Fruit fly (Drosophila melanogaster): Measurements from ENCODE around the gene elB.
A peak's percentile ranks its signal among the peaks of the same experiment; 100 is the strongest.

The elB gene

dm6 chr2L:14409428-14409933 is at the start of gene elB:
elB (minus strand) TSS chr2L:14409549.
- TF ChIP-seq CG17801 (GFP tag; optimal IDR thresholded peaks at IDR 0.05; ENCODE audit: partially characterized antibody), result peak; percentile 70

DNA sequence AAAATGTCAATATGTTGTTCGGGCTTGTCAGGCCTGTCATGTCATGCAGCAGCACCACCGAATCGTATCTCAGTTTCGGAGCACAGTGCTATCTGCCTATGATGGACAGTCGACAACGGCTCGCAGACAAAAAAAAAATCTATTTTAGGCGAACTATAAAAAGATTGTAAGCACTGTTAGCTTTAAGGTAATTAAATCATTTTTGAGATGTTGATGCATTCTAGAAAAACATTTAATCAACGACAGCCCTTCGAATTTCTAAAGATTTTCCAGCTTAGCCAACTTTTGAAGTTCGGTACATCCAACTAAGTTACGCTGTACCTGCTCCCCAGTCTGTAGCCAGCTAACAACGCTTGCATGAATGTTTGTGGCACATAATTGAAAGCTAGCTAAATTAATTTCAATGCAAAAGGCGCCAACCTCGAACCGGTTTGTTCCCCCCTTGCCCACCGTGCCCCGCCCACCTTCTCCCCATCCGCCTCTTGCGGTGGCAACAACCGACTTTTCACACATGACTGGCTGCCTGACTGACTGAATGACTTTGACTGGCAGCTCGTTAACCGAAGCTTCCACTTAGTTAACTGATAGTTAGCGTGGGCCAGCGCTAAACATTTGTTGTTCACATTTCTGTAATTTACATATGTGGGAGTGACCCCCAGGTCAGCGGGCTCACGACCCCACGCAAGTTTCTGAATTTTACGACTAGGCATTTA is 49.0 kb upstream of the elB start:
- no peak for TF ChIP-seq CG17801 (GFP tag; optimal IDR thresholded peaks at IDR 0.05; ENCODE audit: partially characterized antibody)

dm6 chr2L:14457414-14457813 is 48.1 kb upstream of the elB start:
- no peak for TF ChIP-seq CG17801 (GFP tag; optimal IDR thresholded peaks at IDR 0.05; ENCODE audit: partially characterized antibody)

DNA sequence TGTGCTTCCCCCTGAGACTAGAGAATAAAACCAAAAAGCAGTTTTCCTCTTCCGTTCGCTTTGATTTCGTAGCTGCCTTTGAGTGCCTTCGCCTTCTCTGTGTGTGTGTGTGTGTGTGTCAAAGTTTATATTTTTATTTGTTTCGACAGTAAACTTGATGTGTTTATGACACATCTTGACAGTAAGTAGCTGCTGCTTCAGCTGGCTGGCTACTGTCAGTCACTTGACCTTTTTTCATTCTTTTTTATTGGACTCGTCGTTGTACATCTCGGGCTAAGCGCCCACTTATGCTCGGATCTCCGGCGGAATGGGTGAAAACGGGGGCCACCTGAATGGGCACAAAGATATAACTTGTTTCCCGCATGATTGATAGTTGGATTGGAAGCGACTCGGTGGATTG is 47.5 kb upstream of the elB start:
- no peak for TF ChIP-seq CG17801 (GFP tag; optimal IDR thresholded peaks at IDR 0.05; ENCODE audit: partially characterized antibody)

DNA sequence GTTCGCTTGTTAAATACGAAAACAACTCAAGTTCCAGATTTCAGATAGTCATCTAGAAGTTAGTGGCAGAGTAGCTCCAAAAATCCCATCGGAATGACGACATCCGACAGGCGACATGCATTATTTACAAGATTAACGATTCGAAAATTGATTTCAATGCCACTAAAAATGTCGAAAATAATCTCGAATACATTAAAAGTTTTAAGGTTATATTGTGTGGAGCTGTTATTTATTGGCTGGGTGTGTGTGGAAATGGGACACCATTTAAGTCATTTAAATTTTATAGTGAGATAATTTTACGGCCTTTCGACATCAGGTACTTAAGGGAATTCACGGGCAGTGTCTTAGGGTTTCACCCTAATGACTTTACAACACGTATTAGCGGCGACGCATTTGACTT is 46.9 kb upstream of the elB start:
- no peak for TF ChIP-seq CG17801 (GFP tag; optimal IDR thresholded peaks at IDR 0.05; ENCODE audit: partially characterized antibody)

DNA sequence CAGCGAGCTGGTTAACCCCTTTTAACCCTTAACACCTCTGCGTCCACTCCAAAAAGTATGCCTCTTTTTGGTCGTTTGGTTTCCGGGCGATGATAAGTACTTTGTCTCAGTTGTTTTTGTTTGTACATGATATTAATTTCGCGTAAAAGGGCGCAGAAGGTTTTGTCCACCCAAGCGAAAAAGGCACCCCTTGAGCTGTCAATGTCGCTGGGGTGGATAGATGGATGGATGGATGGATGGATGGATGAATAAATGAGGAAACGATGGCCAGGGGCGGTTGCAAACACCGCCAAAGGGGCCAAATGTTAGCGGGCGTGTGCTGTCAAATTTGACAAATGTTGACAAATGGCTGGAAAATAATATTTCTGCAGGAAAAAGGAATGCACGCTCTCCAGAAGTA is 45.8 kb upstream of the elB start:
- no peak for TF ChIP-seq CG17801 (GFP tag; optimal IDR thresholded peaks at IDR 0.05; ENCODE audit: partially characterized antibody)

- no peak for TF ChIP-seq CG17801 (GFP tag; optimal IDR thresholded peaks at IDR 0.05; ENCODE audit: partially characterized antibody)
Measured at dm6 chr2L:14454247-14454646, 44.9 kb upstream of the elB start.

- no peak for TF ChIP-seq CG17801 (GFP tag; optimal IDR thresholded peaks at IDR 0.05; ENCODE audit: partially characterized antibody)
Measured at dm6 chr2L:14452920-14453791, 43.8 kb upstream of the elB start.

- TF ChIP-seq CG17801 (GFP tag; optimal IDR thresholded peaks at IDR 0.05; ENCODE audit: partially characterized antibody), result no peak
Measured at dm6 chr2L:14451286-14451685, 41.9 kb upstream of the elB start.

DNA sequence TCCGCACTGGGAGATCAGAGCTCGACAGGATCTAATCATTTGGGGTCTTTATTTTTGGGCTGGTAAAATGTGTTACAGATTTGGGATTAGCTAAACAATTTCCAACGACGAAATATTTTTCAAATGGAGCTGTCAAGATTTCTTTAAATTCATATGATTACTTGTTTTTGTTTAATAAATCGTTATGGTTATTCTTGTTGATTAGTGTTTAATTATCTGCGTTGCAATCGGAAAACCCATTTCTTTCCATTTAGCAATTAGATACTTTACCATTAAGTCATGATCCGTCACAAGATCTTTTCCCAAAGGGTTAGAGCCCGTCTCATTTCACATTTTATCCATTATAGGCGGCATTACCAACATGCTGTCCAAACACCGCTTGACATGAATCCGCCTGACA is 41.5 kb upstream of the elB start, which contains the start of gene CG15283:
Gene CG15283 (minus strand): TSS at position 101 of the 400 bp plus-strand sequence.
- no peak for TF ChIP-seq CG17801 (GFP tag; optimal IDR thresholded peaks at IDR 0.05; ENCODE audit: partially characterized antibody)

DNA sequence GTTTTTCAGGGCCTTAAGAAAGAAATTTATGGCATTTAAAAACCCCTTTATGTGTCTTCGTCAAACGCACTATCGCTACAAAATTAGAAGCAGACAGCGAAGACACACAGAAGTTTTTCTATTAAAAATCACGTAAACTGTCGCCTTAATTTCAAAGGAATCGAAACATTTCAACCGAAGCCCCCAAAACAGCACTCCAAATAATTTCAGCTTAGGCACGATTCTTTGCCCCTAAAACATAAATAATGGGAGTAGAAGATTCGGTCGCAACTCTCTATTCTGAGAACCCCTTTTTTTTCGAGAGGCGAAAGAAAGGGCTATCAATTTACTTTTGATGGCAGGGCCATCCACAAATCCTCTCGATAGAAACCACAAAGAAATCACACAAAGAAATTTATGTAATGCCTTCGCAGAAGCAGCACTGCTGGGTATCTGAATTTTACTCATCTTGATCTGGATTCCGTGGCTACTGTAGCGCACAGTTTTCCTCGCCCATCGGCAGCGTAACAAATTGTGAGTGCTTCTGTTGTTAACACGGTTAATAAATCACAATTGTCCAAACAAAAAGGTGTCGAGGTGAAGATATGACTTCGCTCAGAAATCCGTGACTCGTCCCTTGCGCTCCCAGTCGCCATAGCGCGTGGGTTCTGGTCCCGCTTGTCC is 40.7 kb upstream of the elB start:
- TF ChIP-seq CG17801 (GFP tag; optimal IDR thresholded peaks at IDR 0.05; ENCODE audit: partially characterized antibody), result no peak

DNA sequence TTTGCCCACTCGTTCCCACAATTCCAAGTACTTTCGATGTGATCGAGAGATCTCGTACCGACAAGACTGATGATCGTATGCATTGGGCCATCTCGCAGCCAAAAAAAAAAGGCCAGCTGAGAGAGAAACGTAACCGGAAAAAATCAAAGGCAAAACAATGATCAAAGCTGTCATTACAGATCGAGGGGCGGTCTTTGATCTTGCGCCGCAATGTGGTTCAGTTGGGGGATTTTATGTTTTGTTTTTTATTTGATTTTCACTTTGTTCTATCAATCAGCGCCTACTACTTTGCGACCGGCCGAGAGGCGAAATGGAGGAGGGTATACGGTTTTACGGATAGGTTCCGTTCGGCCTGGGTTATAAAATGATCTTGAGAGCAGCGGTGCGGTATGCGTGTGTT is 39.4 kb upstream of the elB start:
- TF ChIP-seq CG17801 (GFP tag; optimal IDR thresholded peaks at IDR 0.05; ENCODE audit: partially characterized antibody), result no peak

- no peak for TF ChIP-seq CG17801 (GFP tag; optimal IDR thresholded peaks at IDR 0.05; ENCODE audit: partially characterized antibody)
Measured at dm6 chr2L:14447558-14447957, 38.2 kb upstream of the elB start.

DNA sequence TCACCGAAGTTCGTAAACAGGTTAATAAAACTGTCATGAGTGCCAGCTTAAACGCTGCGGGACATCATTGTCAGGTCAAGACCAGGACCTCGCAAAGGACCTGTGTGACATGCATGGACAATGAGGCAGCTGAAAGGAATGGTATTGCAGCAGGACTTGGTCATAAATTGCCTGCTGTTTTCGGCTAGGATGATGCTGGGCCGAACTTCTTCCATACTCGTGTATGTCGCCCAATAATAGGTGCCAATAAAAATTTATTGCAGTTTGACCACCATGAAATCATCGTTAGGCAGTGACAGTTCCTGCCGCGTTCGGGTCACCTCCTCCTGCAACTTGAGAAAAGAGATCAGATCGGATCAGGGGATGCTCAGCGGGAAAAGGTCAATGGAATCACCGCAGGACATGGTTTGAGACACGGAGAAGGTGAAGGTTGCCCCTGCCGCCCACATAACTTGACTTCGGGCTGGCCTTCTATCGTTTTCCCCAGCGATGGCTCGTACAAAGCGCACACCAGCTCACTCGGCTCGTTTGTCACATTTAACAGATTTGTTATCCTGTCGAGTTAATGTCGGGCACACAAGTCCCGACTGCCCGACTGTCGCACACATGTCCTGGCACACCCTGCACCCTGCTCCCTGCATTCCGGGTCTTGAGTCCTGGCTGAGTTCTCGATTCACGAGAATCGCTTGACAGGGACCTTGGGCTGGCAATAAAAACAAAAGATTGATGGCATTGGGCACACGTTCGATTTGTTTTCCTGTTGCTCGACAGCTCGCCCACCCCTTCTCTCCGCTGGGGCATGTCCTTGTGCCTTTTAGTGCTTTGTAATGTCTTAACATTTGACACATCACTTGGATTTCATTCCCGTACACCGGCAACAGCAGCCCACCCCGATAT is 36.5 kb upstream of the elB start:
- TF ChIP-seq CG17801 (GFP tag; optimal IDR thresholded peaks at IDR 0.05; ENCODE audit: partially characterized antibody), result no peak
